Worm (Caenorhabditis elegans) whole organism, L4/young adult: ENCODE results near the gene math-5.
"Not testable (repeated sequence)": the region's sequence is repeated elsewhere in the genome, so short reads cannot be mapped to it uniquely, and the experiment has no call there.

Source experiments
- W03F9.2 ChIP-seq: fragments of 150-350 bp; optimal IDR thresholded peaks from 2 replicates; lab custom pipeline; 2014; ENCODE audit warnings: missing biosample characterization, missing genetic modification characterization
- dao-5 ChIP-seq: sonication (generic microtip); optimal IDR thresholded peaks from 2 replicates; lab custom pipeline; 2016; ENCODE audit warnings: missing genotype, missing genetic modification characterization, moderate library complexity, missing compliant biosample characterization
- him-1 ChIP-seq: sonication (generic microtip); optimal IDR thresholded peaks from 2 replicates; lab custom pipeline; 2016; ENCODE audit warnings: missing genotype, missing genetic modification reagents, missing genetic modification characterization, missing compliant biosample characterization

Gene math-5

ce11 chrII:1890682-1891081 is 8.1 kb upstream of the math-5 start, which contains the start of gene math-9:
Gene math-9 (minus strand): TSS chrII:1890782.
- TF ChIP-seq him-1 (tag; lab: Kevin White, UChicago) (no peak), dao-5 (tag; lab: Kevin White, UChicago) (no peak), W03F9.2 (no peak)

ce11 chrII:1889071-1889470 is 6.5 kb upstream of the math-5 start, which contains the start of gene math-8:
Gene math-8 (minus strand): TSS chrII:1889171.
- TF ChIP-seq W03F9.2 (no peak), him-1 (tag; lab: Kevin White, UChicago) (no peak), dao-5 (tag; lab: Kevin White, UChicago) (no peak)

DNA sequence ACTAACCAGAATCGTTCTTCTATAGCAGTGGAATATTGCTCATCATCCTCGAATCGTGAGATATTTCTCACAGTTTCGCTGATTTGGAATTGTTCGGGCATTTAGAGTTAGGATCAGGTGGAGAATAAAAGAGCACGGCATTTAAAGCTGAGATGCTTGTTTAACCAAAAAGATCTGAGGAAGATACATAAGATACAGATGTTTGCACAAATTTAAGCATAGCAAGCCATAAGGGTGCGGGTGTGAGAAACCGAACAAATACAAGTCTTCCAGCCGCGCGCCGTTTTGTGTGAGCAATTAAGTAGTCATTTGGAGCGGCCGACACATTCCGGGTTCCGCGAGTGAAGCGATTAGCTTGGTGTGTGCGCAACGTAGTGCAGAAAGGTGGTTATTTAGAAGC is 3.8 kb upstream of the math-5 start, which contains the start of gene math-7:
Gene math-7, minus strand, starts transcription at position 101 of the 400 bp plus-strand sequence.
- TF ChIP-seq dao-5 (tag; lab: Kevin White, UChicago) (no peak), W03F9.2 (no peak), him-1 (tag; lab: Kevin White, UChicago) (no peak)

- TF ChIP-seq dao-5 (tag; lab: Kevin White, UChicago) (no peak), him-1 (tag; lab: Kevin White, UChicago) (no peak), W03F9.2 (no peak)
Observed at ce11 chrII:1884635-1885034, 2.0 kb upstream of the math-5 start, which contains the start of gene math-6. Gene math-6 (minus strand): TSS chrII:1884735.

- TF ChIP-seq him-1 (tag; lab: Kevin White, UChicago) = no peak
Observed at ce11 chrII:1878663-1879062, 3.9 kb downstream of the math-5 start, which contains the start of gene math-16. Gene math-16 (minus strand): TSS chrII:1878763.

DNA sequence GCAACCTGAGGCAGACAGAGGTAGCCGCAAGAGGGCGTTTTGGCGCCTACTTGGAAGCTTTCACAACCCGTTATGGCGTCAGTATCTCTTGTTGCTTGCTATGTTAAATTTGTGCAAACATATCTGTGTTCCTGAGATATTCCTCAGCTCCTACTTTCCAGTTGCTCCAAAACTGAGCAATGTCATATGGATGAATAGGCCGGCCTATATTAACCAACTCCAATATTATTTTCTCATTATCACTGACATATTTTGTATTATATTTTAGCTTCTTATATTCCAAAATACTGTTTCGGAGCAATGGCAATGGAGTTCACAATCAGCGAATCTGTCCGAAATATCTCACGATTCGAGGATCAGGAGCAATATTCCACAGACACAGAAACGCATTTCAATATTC is 6.9 kb downstream of the math-5 start, which contains the start of gene math-13:
Gene math-13, plus strand, starts transcription at position 301 of the 400 bp plus-strand sequence.
- TF ChIP-seq dao-5 (tag; lab: Kevin White, UChicago) (no peak), him-1 (tag; lab: Kevin White, UChicago) (no peak), W03F9.2 (no peak)

DNA sequence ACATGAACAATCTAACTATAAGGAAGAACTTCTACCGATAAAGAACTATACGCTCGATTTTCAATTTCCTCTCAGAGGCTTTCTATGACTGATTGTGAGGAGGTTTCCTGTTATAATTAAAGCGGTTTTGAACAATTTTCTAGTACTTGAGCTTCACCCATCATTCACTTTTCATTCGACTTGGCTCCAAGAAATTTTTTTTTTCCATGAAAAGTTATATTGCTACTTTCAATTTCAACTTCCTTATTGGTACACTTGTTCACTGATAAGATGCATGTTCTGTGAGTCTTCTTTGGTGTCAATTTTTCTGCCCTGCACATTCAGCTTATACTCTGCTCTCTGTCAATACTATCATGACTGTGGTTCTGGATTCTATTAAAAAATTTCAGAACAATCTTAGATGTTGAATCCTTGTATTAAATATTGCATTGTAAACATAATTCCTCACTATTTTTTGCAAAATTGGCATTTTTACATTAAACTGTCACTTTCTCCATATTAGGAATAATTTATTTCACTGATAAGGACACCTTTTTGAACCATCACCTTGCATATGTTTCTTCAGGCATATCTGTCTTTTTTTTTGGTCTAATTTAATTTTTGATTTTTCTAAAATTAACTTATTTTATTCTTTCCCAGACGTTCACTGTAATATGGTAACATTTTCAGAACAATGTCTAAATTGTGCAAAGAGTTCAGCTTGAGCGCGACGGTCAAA is 11.6 kb downstream of the math-5 start, which contains the start of gene math-10:
Gene math-10, plus strand, starts transcription at position 668 of the 718 bp plus-strand sequence.
- TF ChIP-seq him-1 (tag; lab: Kevin White, UChicago) = no peak
- TF ChIP-seq dao-5 (tag; lab: Kevin White, UChicago) = no peak
- TF ChIP-seq W03F9.2 = no peak

ce11 chrII:1869120-1869519 is 13.5 kb downstream of the math-5 start, which contains the start of gene math-14:
Gene math-14 (plus strand): TSS chrII:1869420.
- TF ChIP-seq him-1 (tag; lab: Kevin White, UChicago) = no peak
- TF ChIP-seq dao-5 (tag; lab: Kevin White, UChicago) = no peak
- no peak for TF ChIP-seq W03F9.2

DNA sequence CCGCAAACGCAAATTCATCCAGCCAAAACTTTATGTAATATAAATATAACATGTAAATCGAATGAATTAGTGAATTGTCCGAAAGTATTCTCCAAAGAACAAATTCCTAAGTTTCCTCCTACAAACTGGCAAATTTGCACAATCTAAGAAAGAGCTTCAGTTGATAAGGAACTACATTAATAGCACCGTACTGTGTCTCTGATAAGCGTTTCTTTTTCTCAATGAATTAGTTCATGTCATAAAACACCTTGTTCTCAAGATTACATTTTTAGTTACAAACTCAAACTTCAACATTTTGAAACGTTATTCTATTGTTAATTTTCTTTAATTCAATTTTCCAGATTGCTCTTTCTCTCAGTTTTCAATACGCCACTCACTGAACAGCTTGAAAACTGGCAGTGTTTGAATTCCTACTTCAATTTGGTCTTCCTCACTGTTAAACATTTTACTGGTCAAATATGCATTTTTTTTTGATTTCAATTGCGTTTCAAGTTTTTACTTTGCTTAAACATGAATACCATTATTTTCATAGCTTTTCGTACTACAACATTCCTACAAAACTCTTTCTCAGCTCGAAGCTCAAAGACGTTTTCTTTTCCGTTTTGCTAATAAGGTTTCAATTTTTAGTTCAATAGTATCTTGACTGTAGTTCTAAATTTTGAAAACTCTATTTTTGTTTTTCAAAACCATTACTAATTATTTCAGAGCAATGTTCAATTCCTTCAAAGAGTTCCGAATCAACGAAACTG is 16.7 kb downstream of the math-5 start, which contains the start of gene math-15:
Gene math-15, plus strand, starts transcription at position 699 of the 749 bp plus-strand sequence.
- TF ChIP-seq W03F9.2 (no peak), dao-5 (tag; lab: Kevin White, UChicago) (no peak), him-1 (tag; lab: Kevin White, UChicago) (no peak)

ce11 chrII:1864278-1864677 is 18.3 kb downstream of the math-5 start, which contains the start of gene C16C4.17:
Gene C16C4.17 (plus strand): TSS chrII:1864578.
- no peak for TF ChIP-seq dao-5 (tag; lab: Kevin White, UChicago)

DNA sequence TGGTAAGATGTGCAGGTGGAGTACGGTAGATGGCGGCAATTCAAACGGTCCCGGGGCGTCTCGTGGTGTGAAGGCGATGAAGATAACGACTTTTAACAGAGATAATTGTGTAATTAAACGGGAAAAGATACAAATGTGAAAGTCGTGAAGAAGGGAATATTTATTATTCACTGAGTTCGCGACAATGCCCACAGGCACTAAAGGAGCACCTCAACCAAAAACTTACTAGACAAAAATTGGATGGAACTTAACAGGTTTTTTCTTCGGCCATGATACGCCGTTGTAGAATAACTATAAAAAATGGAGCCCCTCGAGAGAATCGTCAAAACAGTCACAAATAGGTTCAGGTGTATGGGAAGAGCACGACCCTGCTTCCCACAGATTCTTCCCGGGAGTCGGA is 20.3 kb downstream of the math-5 start, which contains the start of gene fbxb-98:
Gene fbxb-98, plus strand, starts transcription at position 301 of the 400 bp plus-strand sequence.
- not testable (repeated sequence) for TF ChIP-seq him-1 (tag; lab: Kevin White, UChicago); W03F9.2; dao-5 (tag; lab: Kevin White, UChicago)

DNA sequence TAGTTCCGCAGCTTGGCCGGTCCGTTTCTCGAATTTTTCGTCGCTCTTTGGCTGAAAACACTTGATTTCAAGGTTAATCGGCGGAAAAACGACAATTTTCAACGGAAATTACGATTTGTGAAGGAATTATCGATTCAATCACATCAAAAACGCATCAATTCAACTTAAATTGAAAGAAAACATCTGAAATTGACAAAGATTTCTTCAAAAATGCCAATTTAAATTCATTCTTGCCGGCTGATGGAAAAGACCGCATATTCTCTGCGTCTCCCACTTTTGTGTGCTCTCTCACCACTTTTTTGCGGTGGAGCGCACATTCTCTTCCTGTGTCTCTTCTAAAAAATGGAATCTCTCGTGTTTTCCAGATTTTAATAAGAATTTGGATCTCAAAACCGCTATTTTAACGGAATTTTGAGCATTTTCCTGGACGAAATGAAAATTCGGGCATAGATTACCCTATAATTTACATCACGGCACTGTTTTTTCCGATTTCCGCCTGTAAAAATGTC is 21.3 kb downstream of the math-5 start, which contains the start of gene C16C4.18:
Gene C16C4.18, minus strand, starts transcription at position 51 of the 509 bp plus-strand sequence.
- not testable (repeated sequence) for TF ChIP-seq W03F9.2; dao-5 (tag; lab: Kevin White, UChicago); him-1 (tag; lab: Kevin White, UChicago)

ce11 chrII:1854094-1854493 is 28.5 kb downstream of the math-5 start, which contains the start of gene fbxb-95:
Gene fbxb-95 (plus strand): TSS chrII:1854394.
- TF ChIP-seq him-1 (tag; lab: Kevin White, UChicago); W03F9.2; dao-5 (tag; lab: Kevin White, UChicago): not testable (repeated sequence)
